Fruit fly (Drosophila melanogaster): ENCODE results near the gene rols.

Gene rols

dm6 chr3L:12092860-12093359 is 28.3 kb upstream of the rols start:
- TF ChIP-seq usp (GFP tag; optimal IDR thresholded peaks at IDR 0.05) (no peak), psq (optimal IDR thresholded peaks at IDR 0.05) (no peak), EcR (GFP tag; optimal IDR thresholded peaks at IDR 0.05) (no peak), CG8478 (optimal IDR thresholded peaks at IDR 0.05) (no peak), Dll (optimal IDR thresholded peaks at IDR 0.05) (no peak), pan (optimal IDR thresholded peaks at IDR 0.05) (no peak)

DNA sequence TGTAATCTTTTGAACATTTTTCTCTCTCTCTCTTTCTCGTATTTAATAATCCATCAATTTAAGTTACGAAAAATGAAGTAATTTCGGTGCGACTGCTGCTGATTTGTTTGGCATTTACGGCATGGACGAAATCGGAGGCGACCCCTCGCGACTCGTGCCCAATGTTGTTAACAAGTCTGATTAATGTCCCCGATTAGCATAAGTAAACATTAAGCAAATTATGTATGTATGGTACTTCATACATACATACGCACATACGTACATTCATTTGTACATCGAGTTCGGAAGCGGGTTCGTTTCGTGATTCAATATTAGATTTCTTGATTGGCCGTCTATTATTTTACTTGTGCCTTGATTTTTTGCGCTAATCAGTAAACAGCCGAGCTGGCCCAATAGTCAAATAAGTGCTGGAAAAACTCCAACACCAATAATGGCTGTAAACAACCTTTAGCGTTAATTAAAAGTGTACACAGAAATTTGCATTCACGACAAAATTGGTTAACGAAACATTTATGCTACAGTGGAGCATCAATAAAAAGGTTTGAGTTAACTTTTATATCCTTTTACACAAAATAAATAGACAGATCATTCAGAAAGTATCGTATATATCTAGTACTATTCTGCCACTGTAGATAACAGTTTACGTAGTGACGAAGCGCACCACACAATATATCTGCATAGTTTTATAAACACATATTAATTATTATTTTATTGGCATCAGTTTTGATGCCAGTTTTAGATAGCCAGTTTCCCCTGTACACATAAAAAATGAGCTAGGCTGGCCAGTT is 26.4 kb upstream of the rols start:
- TF ChIP-seq usp (GFP tag; optimal IDR thresholded peaks at IDR 0.05) (no peak), EcR (GFP tag; optimal IDR thresholded peaks at IDR 0.05) (no peak), psq (optimal IDR thresholded peaks at IDR 0.05) (no peak), Dll (optimal IDR thresholded peaks at IDR 0.05) (no peak)

DNA sequence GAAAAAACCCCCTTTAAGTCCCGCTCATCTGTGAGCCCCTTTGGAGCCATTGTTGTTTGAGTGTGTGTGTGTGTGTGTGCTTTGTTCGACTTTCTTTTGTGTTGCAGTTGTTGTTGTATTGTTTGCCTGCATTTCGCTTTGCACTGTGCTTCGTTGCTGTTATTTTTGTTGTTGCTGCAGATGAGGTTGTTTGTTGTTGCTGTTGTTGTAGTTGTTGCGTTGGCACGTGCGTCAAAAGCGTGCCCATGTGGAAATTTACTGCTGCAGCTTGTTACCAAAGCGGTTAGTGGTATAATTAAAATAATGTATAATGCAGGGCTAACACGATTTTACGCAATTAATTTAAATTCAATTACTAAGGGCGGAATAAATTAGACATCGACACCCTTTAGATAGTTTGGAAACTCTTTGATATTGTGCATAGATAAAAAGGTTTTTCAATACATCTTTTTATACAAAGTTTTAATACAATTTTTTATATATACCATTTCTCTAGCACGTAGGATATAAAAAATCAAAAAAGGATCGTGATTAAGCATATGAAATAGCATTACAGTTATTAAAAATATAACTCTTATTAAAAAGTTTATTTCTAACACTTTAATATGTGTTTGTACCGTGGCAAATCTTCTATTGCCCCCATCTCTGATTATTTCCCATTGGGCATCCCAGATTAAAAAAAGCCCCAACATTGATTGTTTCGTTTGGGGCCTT is 25.7 kb upstream of the rols start:
- TF ChIP-seq pan (optimal IDR thresholded peaks at IDR 0.05) (no peak), psq (optimal IDR thresholded peaks at IDR 0.05) (no peak), CG8478 (optimal IDR thresholded peaks at IDR 0.05) (no peak), EcR (GFP tag; optimal IDR thresholded peaks at IDR 0.05) (no peak), Dll (optimal IDR thresholded peaks at IDR 0.05) (no peak), usp (GFP tag; optimal IDR thresholded peaks at IDR 0.05) (no peak)

DNA sequence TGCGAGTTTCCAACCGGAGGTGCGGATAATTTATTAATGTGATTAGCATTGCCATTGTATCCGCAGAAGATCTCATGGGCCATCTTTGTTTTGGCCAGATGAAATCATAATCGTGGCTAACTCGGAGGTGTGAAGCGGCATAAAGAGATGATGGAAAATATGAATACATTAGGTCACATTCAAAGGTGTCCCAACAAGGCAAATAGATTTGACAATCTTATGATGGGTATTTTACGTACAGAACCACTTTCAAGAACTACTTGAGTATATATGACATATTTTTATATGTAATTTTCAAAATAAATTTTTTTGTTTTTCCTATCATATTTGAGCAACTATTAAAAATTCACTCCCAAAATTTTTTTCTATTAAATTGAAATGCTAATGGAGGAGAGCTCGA is 23.7 kb upstream of the rols start, which contains the start of gene CG17154:
TSS of gene CG17154 (plus strand) at position 301 of the 400 bp plus-strand sequence.
- TF ChIP-seq pan (optimal IDR thresholded peaks at IDR 0.05): no peak
- TF ChIP-seq psq (optimal IDR thresholded peaks at IDR 0.05): no peak
- TF ChIP-seq CG8478 (optimal IDR thresholded peaks at IDR 0.05): no peak
- TF ChIP-seq usp (GFP tag; optimal IDR thresholded peaks at IDR 0.05): no peak
- no peak for TF ChIP-seq Dll (optimal IDR thresholded peaks at IDR 0.05)
- TF ChIP-seq EcR (GFP tag; optimal IDR thresholded peaks at IDR 0.05): no peak

- TF ChIP-seq Dll (optimal IDR thresholded peaks at IDR 0.05): no peak
- TF ChIP-seq EcR (GFP tag; optimal IDR thresholded peaks at IDR 0.05): no peak
- TF ChIP-seq pan (optimal IDR thresholded peaks at IDR 0.05): no peak
- no peak for TF ChIP-seq psq (optimal IDR thresholded peaks at IDR 0.05)
- TF ChIP-seq usp (GFP tag; optimal IDR thresholded peaks at IDR 0.05): no peak
- no peak for TF ChIP-seq CG8478 (optimal IDR thresholded peaks at IDR 0.05)
Observed at dm6 chr3L:12085691-12086078, 21.0 kb upstream of the rols start.

DNA sequence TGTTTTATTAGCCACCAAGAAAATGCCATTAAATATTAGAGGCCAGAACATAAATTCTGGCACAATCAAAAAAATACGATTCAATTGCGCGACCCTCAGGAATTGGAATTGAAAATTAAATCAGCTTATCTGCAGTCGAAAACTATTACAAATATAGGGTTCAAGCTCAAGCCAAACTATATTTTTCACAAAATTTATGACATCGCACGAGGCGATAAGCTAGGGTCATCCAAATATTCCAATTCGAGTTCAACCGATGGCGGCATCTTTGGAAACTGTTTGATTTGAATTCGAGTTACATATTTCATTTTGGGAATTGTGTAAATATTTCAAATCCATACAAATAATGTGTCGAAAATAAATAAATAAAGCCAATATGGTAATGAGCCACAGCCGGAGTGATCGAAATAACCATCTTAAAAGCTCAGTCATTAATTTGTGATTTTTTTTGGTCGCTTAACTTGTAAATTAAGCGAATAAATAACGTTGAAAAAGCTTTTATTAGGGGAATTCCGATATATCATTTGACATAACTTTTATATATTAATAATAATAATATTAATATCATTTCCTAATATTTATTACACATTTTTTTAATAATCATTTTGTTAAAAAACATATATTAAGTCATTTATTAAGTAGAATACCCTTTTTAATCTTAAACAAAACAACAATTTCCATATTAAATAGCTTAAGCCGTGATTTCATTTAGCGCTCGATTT is 20.5 kb upstream of the rols start:
- TF ChIP-seq pan (optimal IDR thresholded peaks at IDR 0.05) (no peak), usp (GFP tag; optimal IDR thresholded peaks at IDR 0.05) (no peak)

- TF ChIP-seq CG8478 (optimal IDR thresholded peaks at IDR 0.05) (no peak), pan (optimal IDR thresholded peaks at IDR 0.05) (no peak), psq (optimal IDR thresholded peaks at IDR 0.05) (no peak), Dll (optimal IDR thresholded peaks at IDR 0.05) (no peak), usp (GFP tag; optimal IDR thresholded peaks at IDR 0.05) (no peak), EcR (GFP tag; optimal IDR thresholded peaks at IDR 0.05) (no peak)
Observed at dm6 chr3L:12083861-12084260, 19.2 kb upstream of the rols start.

dm6 chr3L:12083092-12083680 is 18.5 kb upstream of the rols start:
- TF ChIP-seq EcR (GFP tag; optimal IDR thresholded peaks at IDR 0.05) (no peak), Dll (optimal IDR thresholded peaks at IDR 0.05) (no peak), CG8478 (optimal IDR thresholded peaks at IDR 0.05) (no peak), pan (optimal IDR thresholded peaks at IDR 0.05) (no peak), psq (optimal IDR thresholded peaks at IDR 0.05) (no peak), usp (GFP tag; optimal IDR thresholded peaks at IDR 0.05) (no peak)

DNA sequence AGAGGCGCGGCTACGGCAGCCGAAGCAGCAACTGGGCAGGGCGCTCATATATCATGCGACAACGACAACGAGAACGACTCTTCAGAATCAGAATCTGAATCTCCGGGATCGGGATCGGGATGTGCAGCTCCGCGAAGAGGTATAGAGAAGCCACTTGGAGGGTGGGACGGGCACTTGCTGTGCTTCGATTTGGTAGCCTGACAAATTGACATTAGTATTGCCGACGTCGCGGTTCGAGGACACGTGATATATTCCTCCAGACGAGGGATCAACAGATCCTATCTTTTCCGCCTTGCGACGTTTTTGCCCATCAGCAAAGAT is 17.8 kb upstream of the rols start:
- TF ChIP-seq Dll (optimal IDR thresholded peaks at IDR 0.05) (no peak), EcR (GFP tag; optimal IDR thresholded peaks at IDR 0.05) (no peak), CG8478 (optimal IDR thresholded peaks at IDR 0.05) (no peak), pan (optimal IDR thresholded peaks at IDR 0.05) (no peak), usp (GFP tag; optimal IDR thresholded peaks at IDR 0.05) (no peak), psq (optimal IDR thresholded peaks at IDR 0.05) (no peak)

dm6 chr3L:12081679-12082520 is 17.2 kb upstream of the rols start, which contains the start of gene Sema5c:
TSS of gene Sema5c (minus strand) at chr3L:12081830.
- TF ChIP-seq psq (optimal IDR thresholded peaks at IDR 0.05) (no peak), CG8478 (optimal IDR thresholded peaks at IDR 0.05) (no peak), EcR (GFP tag; optimal IDR thresholded peaks at IDR 0.05) (no peak), pan (optimal IDR thresholded peaks at IDR 0.05) (no peak), Dll (optimal IDR thresholded peaks at IDR 0.05) (no peak), usp (GFP tag; optimal IDR thresholded peaks at IDR 0.05) (no peak)

DNA sequence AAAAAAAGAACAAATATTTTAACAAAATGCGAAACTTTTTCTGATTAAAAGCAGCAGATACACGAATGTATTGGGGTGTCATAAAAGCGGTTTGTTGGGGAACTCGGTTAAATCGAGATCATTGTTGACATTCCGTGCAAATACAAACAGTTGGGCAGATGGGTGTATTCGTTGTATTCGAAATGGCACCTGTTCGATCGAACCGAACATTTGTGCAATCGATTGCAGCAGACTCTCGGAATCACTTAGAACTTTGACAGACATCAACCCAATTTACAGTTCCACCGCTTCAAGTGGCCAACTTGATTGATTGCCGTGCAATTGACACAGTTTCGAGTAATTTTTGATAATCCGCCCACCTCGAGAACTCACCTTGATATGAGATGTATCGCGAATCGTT is 15.8 kb upstream of the rols start:
- TF ChIP-seq usp (GFP tag; optimal IDR thresholded peaks at IDR 0.05): no peak
- no peak for TF ChIP-seq psq (optimal IDR thresholded peaks at IDR 0.05)
- TF ChIP-seq CG8478 (optimal IDR thresholded peaks at IDR 0.05): no peak
- TF ChIP-seq Dll (optimal IDR thresholded peaks at IDR 0.05): no peak
- no peak for TF ChIP-seq EcR (GFP tag; optimal IDR thresholded peaks at IDR 0.05)
- no peak for TF ChIP-seq pan (optimal IDR thresholded peaks at IDR 0.05)

All from whole organism.